Fruit fly (Drosophila melanogaster): ENCODE results near the gene Reck.
A peak's percentile ranks its signal among the peaks of the same experiment; 100 is the strongest.

Gene Reck

dm6 chr3L:15040329-15040886, 26.5 kb upstream of the Reck start:
- no peak for TF ChIP-seq noc (tag; optimal IDR thresholded peaks at IDR 0.05)

- no peak for TF ChIP-seq noc (tag; optimal IDR thresholded peaks at IDR 0.05)
Observed at dm6 chr3L:15039510-15039909, 25.6 kb upstream of the Reck start.

- TF ChIP-seq noc (tag; optimal IDR thresholded peaks at IDR 0.05): no peak
Observed at dm6 chr3L:15035585-15035984, 21.7 kb upstream of the Reck start.

- TF ChIP-seq noc (tag; optimal IDR thresholded peaks at IDR 0.05): no peak
Observed at dm6 chr3L:15034714-15035076, 20.8 kb upstream of the Reck start.

dm6 chr3L:15034061-15034713, 20.3 kb upstream of the Reck start:
- TF ChIP-seq noc (tag; optimal IDR thresholded peaks at IDR 0.05): no peak

dm6 chr3L:15031773-15032172, 17.9 kb upstream of the Reck start:
- no peak for TF ChIP-seq noc (tag; optimal IDR thresholded peaks at IDR 0.05)

dm6 chr3L:15023192-15023591, 9.3 kb upstream of the Reck start, which contains the start of gene CG32148:
Gene CG32148, plus strand, starts transcription at chr3L:15023492.
- TF ChIP-seq noc (tag; optimal IDR thresholded peaks at IDR 0.05): no peak

- no peak for TF ChIP-seq noc (tag; optimal IDR thresholded peaks at IDR 0.05)
Observed at dm6 chr3L:15021008-15021407, 7.1 kb upstream of the Reck start.

- no peak for TF ChIP-seq noc (tag; optimal IDR thresholded peaks at IDR 0.05)
Observed at dm6 chr3L:15013296-15013695, 566 bp downstream of the Reck start.

- peak; percentile 74 for TF ChIP-seq noc (tag; optimal IDR thresholded peaks at IDR 0.05)
Observed at dm6 chr3L:15011638-15012335, 2.1 kb downstream of the Reck start.

- no peak for TF ChIP-seq noc (tag; optimal IDR thresholded peaks at IDR 0.05)
Observed at dm6 chr3L:15011142-15011541, 2.7 kb downstream of the Reck start.

dm6 chr3L:15010601-15011000, 3.3 kb downstream of the Reck start:
- no peak for TF ChIP-seq noc (tag; optimal IDR thresholded peaks at IDR 0.05)

dm6 chr3L:15009681-15010080, 4.2 kb downstream of the Reck start:
- TF ChIP-seq noc (tag; optimal IDR thresholded peaks at IDR 0.05): no peak

- TF ChIP-seq noc (tag; optimal IDR thresholded peaks at IDR 0.05): no peak
Observed at dm6 chr3L:15007271-15007948, 6.5 kb downstream of the Reck start.

dm6 chr3L:15006825-15007224, 7.0 kb downstream of the Reck start:
- TF ChIP-seq noc (tag; optimal IDR thresholded peaks at IDR 0.05): no peak

dm6 chr3L:15005774-15006173, 8.1 kb downstream of the Reck start:
- TF ChIP-seq noc (tag; optimal IDR thresholded peaks at IDR 0.05): no peak

dm6 chr3L:15005085-15005484, 8.8 kb downstream of the Reck start:
- no peak for TF ChIP-seq noc (tag; optimal IDR thresholded peaks at IDR 0.05)

Data from whole organism, larva.